Fruit fly (Drosophila melanogaster) whole organism, prepupa: ENCODE results near the gene Cox17.

Experiments
- CG10631 ChIP-seq: fragments of 200-800 bp; sonication (Bioruptor generic); optimal IDR thresholded peaks from 2 replicates; lab custom pipeline; 2016; ENCODE audit warnings: missing biosample characterization, missing genetic modification characterization
- CG10669 ChIP-seq: fragments of 200-800 bp; sonication (Bioruptor generic); optimal IDR thresholded peaks from 3 replicates; lab custom pipeline; 2018; ENCODE audit warnings: missing biosample characterization, mild to moderate bottlenecking, missing genetic modification characterization, moderate library complexity
- CG11762 ChIP-seq: fragments of 200-800 bp; sonication (Bioruptor generic); optimal IDR thresholded peaks from 3 replicates; lab custom pipeline; 2016; ENCODE audit warnings: missing biosample characterization, missing genetic modification characterization; ENCODE audit not compliant: insufficient read depth
- CG11902 ChIP-seq: fragments of 200-800 bp; sonication (Bioruptor generic); optimal IDR thresholded peaks from 3 replicates; lab custom pipeline; 2016; ENCODE audit warnings: missing biosample characterization, missing genetic modification characterization
- CG15336 ChIP-seq: fragments of 200-800 bp; sonication (Bioruptor generic); IDR thresholded peaks from 2 replicates; pipeline ENCODE4 v1.3.6; 2022; ENCODE audit warnings: missing biosample characterization, missing genetic modification characterization
- CG1621 ChIP-seq: fragments of 200-800 bp; sonication (Bioruptor generic); optimal IDR thresholded peaks from 3 replicates; lab custom pipeline; 2018; ENCODE audit warnings: missing biosample characterization, mild to moderate bottlenecking, missing genetic modification characterization
- CG16779 ChIP-seq: fragments of 200-800 bp; sonication (Bioruptor generic); optimal IDR thresholded peaks from 3 replicates; lab custom pipeline; 2017; ENCODE audit warnings: missing biosample characterization, mild to moderate bottlenecking, missing genetic modification characterization
- CG3032 ChIP-seq: fragments of 200-800 bp; optimal IDR thresholded peaks from 2 replicates; lab custom pipeline; 2019; ENCODE audit warnings: missing biosample characterization, mild to moderate bottlenecking, missing genetic modification characterization, moderate library complexity
- CG31627 ChIP-seq: fragments of 200-800 bp; sonication (Bioruptor generic); optimal IDR thresholded peaks from 3 replicates; lab custom pipeline; 2016; ENCODE audit warnings: missing biosample characterization, missing genetic modification characterization
- CG34406 ChIP-seq: fragments of 200-800 bp; sonication (Bioruptor generic); optimal IDR thresholded peaks from 3 replicates; lab custom pipeline; 2016; ENCODE audit warnings: missing biosample characterization, missing genetic modification characterization
- CG3919 ChIP-seq: fragments of 200-800 bp; sonication (Bioruptor generic); optimal IDR thresholded peaks from 3 replicates; lab custom pipeline; 2016; ENCODE audit warnings: missing biosample characterization, missing genetic modification characterization
- CG4318 ChIP-seq: fragments of 200-800 bp; sonication (Bioruptor generic); optimal IDR thresholded peaks from 3 replicates; lab custom pipeline; 2017; ENCODE audit warnings: missing biosample characterization, mild to moderate bottlenecking, missing genetic modification characterization
- CG6163 ChIP-seq: fragments of 200-800 bp; sonication (Bioruptor generic); IDR thresholded peaks from 3 replicates; pipeline ENCODE4 v1.3.6; 2022; ENCODE audit warnings: missing biosample characterization, missing genetic modification characterization
- CG6276 ChIP-seq: fragments of 200-800 bp; sonication (Bioruptor generic); optimal IDR thresholded peaks from 2 replicates; lab custom pipeline; 2017; ENCODE audit warnings: missing biosample characterization, mild to moderate bottlenecking, missing genetic modification characterization
- CG6792 ChIP-seq: fragments of 200-800 bp; sonication (Bioruptor generic); optimal IDR thresholded peaks from 3 replicates; lab custom pipeline; 2016; ENCODE audit warnings: missing biosample characterization, missing genetic modification characterization
- CG6808 ChIP-seq: fragments of 200-800 bp; sonication (Bioruptor generic); optimal IDR thresholded peaks from 3 replicates; lab custom pipeline; 2017; ENCODE audit warnings: missing biosample characterization, missing genetic modification characterization, mild to moderate bottlenecking, moderate library complexity, missing genetic modification reagents
- CG6854 ChIP-seq: fragments of 200-800 bp; sonication (Bioruptor generic); optimal IDR thresholded peaks from 2 replicates; lab custom pipeline; 2017; ENCODE audit warnings: missing biosample characterization, mild to moderate bottlenecking, missing genetic modification characterization
- CG7368 ChIP-seq: fragments of 200-800 bp; sonication (Bioruptor generic); optimal IDR thresholded peaks from 3 replicates; lab custom pipeline; 2016; ENCODE audit warnings: missing biosample characterization, missing genetic modification characterization
- CG8119 ChIP-seq: fragments of 200-800 bp; sonication (Bioruptor generic); IDR thresholded peaks from 3 replicates; pipeline ENCODE4 v1.3.6; 2022; ENCODE audit warnings: missing biosample characterization, missing genetic modification characterization
- CG8319 ChIP-seq: fragments of 200-800 bp; sonication (Bioruptor generic); optimal IDR thresholded peaks from 3 replicates; lab custom pipeline; 2016; ENCODE audit warnings: missing biosample characterization, missing genetic modification characterization
- CG8632 ChIP-seq: fragments of 200-800 bp; sonication (Bioruptor generic); optimal IDR thresholded peaks from 3 replicates; lab custom pipeline; 2016; ENCODE audit warnings: missing biosample characterization, missing genetic modification characterization
- CG9139 ChIP-seq: fragments of 200-800 bp; sonication (Bioruptor generic); optimal IDR thresholded peaks from 3 replicates; lab custom pipeline; 2017; ENCODE audit warnings: missing biosample characterization, mild to moderate bottlenecking, missing genetic modification characterization
- Eip75B ChIP-seq: fragments of 200-800 bp; sonication (Bioruptor generic); optimal IDR thresholded peaks from 3 replicates; lab custom pipeline; 2016; ENCODE audit warnings: missing biosample characterization, missing genetic modification characterization
- Eip78C ChIP-seq: fragments of 200-800 bp; sonication (Bioruptor generic); peaks from one replicate; lab custom pipeline; 2016; ENCODE audit warnings: missing biosample characterization, missing genetic modification characterization
- Ets21C ChIP-seq: fragments of 200-800 bp; sonication (Bioruptor generic); optimal IDR thresholded peaks from 3 replicates; lab custom pipeline; 2016; ENCODE audit warnings: missing biosample characterization, missing genetic modification characterization
- Ets96B ChIP-seq: fragments of 200-800 bp; optimal IDR thresholded peaks from 2 replicates; lab custom pipeline; 2019; ENCODE audit warnings: missing biosample characterization, mild to moderate bottlenecking, missing genetic modification characterization, moderate library complexity
- Gug ChIP-seq: fragments of 200-800 bp; sonication (Bioruptor generic); IDR thresholded peaks from 2 replicates; pipeline ENCODE4 v1.3.6; 2022; ENCODE audit warnings: missing biosample characterization, missing genetic modification characterization
- Hr38 ChIP-seq: sonication (Bioruptor generic); optimal IDR thresholded peaks from 2 replicates; lab custom pipeline; 2016; ENCODE audit warnings: missing biosample characterization, missing genetic modification characterization
- Hr39 ChIP-seq: fragments of 200-800 bp; sonication (Bioruptor generic); optimal IDR thresholded peaks from 2 replicates; lab custom pipeline; 2016; ENCODE audit warnings: missing biosample characterization, missing genetic modification characterization
- Hr4 ChIP-seq: fragments of 200-800 bp; sonication (Bioruptor generic); optimal IDR thresholded peaks from 3 replicates; lab custom pipeline; 2016; ENCODE audit warnings: missing biosample characterization, missing genetic modification characterization
- Lpt ChIP-seq: fragments of 200-800 bp; sonication (Bioruptor generic); optimal IDR thresholded peaks from 3 replicates; lab custom pipeline; 2016; ENCODE audit warnings: missing biosample characterization, missing genetic modification characterization
- Met ChIP-seq: fragments of 200-800 bp; sonication (Bioruptor generic); optimal IDR thresholded peaks from 3 replicates; lab custom pipeline; 2016; ENCODE audit warnings: missing biosample characterization, missing genetic modification characterization
- OdsH ChIP-seq: fragments of 200-800 bp; sonication (Bioruptor generic); optimal IDR thresholded peaks from 3 replicates; lab custom pipeline; 2016; ENCODE audit warnings: missing biosample characterization, missing genetic modification characterization
- Sox102F ChIP-seq: fragments of 200-800 bp; sonication (Bioruptor generic); optimal IDR thresholded peaks from 2 replicates; lab custom pipeline; 2016; ENCODE audit warnings: missing biosample characterization, mild to moderate bottlenecking, missing genetic modification characterization
- Sox14 ChIP-seq: fragments of 200-800 bp; sonication (Bioruptor generic); optimal IDR thresholded peaks from 3 replicates; lab custom pipeline; 2016; ENCODE audit warnings: missing biosample characterization, missing genetic modification characterization
- Sox15 ChIP-seq: fragments of 200-800 bp; sonication (Bioruptor generic); optimal IDR thresholded peaks from 3 replicates; lab custom pipeline; 2016; ENCODE audit warnings: missing biosample characterization, missing genetic modification characterization
- achi ChIP-seq: fragments of 200-800 bp; sonication (Bioruptor generic); optimal IDR thresholded peaks from 3 replicates; lab custom pipeline; 2016; ENCODE audit warnings: missing biosample characterization, missing genetic modification characterization
- acj6 ChIP-seq: fragments of 200-800 bp; sonication (Bioruptor generic); optimal IDR thresholded peaks from 3 replicates; lab custom pipeline; 2016; ENCODE audit warnings: missing biosample characterization, missing genetic modification characterization
- cyc ChIP-seq: fragments of 200-800 bp; sonication (Bioruptor generic); optimal IDR thresholded peaks from 3 replicates; lab custom pipeline; 2016; ENCODE audit warnings: missing biosample characterization, missing genetic modification characterization
- dac ChIP-seq: fragments of 200-800 bp; sonication (Bioruptor generic); optimal IDR thresholded peaks from 2 replicates; lab custom pipeline; 2017; ENCODE audit warnings: missing biosample characterization, mild to moderate bottlenecking, missing genetic modification characterization
- eg ChIP-seq: fragments of 200-800 bp; sonication (Bioruptor generic); IDR thresholded peaks from 3 replicates; pipeline ENCODE4 v1.3.6; 2022; ENCODE audit warnings: missing biosample characterization, missing genetic modification characterization
- esn ChIP-seq: fragments of 200-800 bp; sonication (Bioruptor generic); optimal IDR thresholded peaks from 2 replicates; lab custom pipeline; 2016; ENCODE audit warnings: missing biosample characterization, mild to moderate bottlenecking, missing genetic modification characterization, moderate library complexity
- fd59A ChIP-seq: fragments of 200-800 bp; sonication (Bioruptor generic); optimal IDR thresholded peaks from 2 replicates; lab custom pipeline; 2017; ENCODE audit warnings: missing biosample characterization, mild to moderate bottlenecking, missing genetic modification characterization, missing genetic modification reagents
- fd85E ChIP-seq: fragments of 200-800 bp; sonication (Bioruptor generic); optimal IDR thresholded peaks from 3 replicates; lab custom pipeline; 2016; ENCODE audit warnings: missing biosample characterization, missing genetic modification characterization
- lz ChIP-seq: fragments of 200-800 bp; sonication (Bioruptor generic); optimal IDR thresholded peaks from 3 replicates; lab custom pipeline; 2016; ENCODE audit warnings: missing biosample characterization, missing genetic modification characterization
- net ChIP-seq: fragments of 200-800 bp; sonication (Bioruptor generic); optimal IDR thresholded peaks from 3 replicates; lab custom pipeline; 2016; ENCODE audit warnings: missing biosample characterization, missing genetic modification characterization
- pdm3 ChIP-seq: fragments of 200-800 bp; sonication (Bioruptor generic); optimal IDR thresholded peaks from 3 replicates; lab custom pipeline; 2016; ENCODE audit warnings: missing biosample characterization, missing genetic modification characterization
- salr ChIP-seq, 2 experiments: fragments of 200-800 bp; sonication (Bioruptor generic); optimal IDR thresholded peaks; 3 replicates each; lab custom pipeline; 2016 to 2018; ENCODE audit warnings: missing biosample characterization in 2 of 2, missing genetic modification characterization in 2 of 2, mild to moderate bottlenecking in 1 of 2
- spab ChIP-seq: fragments of 200-800 bp; sonication (Bioruptor generic); optimal IDR thresholded peaks from 2 replicates; lab custom pipeline; 2017; ENCODE audit warnings: missing biosample characterization, mild to moderate bottlenecking, missing genetic modification characterization, missing genetic modification reagents
- ss ChIP-seq, 2 experiments: fragments of 200-800 bp; sonication (Bioruptor generic); optimal IDR thresholded peaks; 2 replicates in 1 of 2; 3 replicates in 1 of 2; lab custom pipeline; 2017 to 2018; ENCODE audit warnings: mild to moderate bottlenecking in 2 of 2, missing biosample characterization in 2 of 2, missing genetic modification characterization in 2 of 2, moderate library complexity in 1 of 2
- svp ChIP-seq: fragments of 200-800 bp; sonication (Bioruptor generic); peaks from one replicate; lab custom pipeline; 2016; ENCODE audit warnings: missing biosample characterization, missing genetic modification characterization
- topi ChIP-seq: fragments of 200-800 bp; sonication (Bioruptor generic); optimal IDR thresholded peaks from 3 replicates; lab custom pipeline; 2016; ENCODE audit warnings: missing biosample characterization, missing genetic modification characterization
- vri ChIP-seq: fragments of 200-800 bp; sonication (Bioruptor generic); optimal IDR thresholded peaks from 3 replicates; lab custom pipeline; 2016; ENCODE audit warnings: missing biosample characterization, mild to moderate bottlenecking, missing genetic modification characterization

Cox17 gene

DNA sequence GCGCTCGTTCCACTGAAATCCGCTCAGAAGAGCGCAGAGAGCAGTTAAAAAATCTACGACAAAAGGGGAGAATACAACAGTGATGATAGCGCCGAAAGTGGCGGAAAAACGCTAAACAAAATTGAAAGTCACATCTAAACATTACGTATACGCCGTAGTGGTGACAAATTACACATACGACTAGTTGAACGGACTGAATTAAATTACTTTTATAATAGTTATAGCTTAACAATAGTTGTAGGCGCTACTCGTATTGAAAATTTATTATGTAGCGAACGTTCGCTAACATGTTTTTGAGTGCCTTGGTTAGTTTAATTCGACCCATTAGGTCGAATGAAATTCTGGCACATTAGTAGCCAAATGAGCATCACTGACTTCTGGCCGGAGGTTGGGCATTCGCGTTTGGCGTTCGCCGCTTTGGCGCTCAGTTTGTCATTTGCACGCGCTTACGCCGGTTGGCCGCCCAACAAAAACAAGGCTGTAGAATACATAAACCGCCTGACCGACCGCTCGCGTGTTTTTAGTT, 40.7 kb downstream of the Cox17 start, which contains the start of gene CG5541:
TSS of gene CG5541 (plus strand) at position 424 of the 526 bp plus-strand sequence.
- TF ChIP-seq CG11902 (GFP tag; lab: Kevin White, UChicago) (no peak), OdsH (GFP tag; lab: Kevin White, UChicago) (no peak), Sox14 (GFP tag; lab: Kevin White, UChicago) (no peak), CG4318 (no peak), Hr4 (GFP tag; lab: Kevin White, UChicago) (no peak), Ets96B (tag; lab: Kevin White, UChicago) (no peak), eg (0 out of 3 replicates have a peak, but pooled peaks have one; percentile 31), CG7368 (no peak), CG6808 (GFP tag; lab: Kevin White, UChicago) (peak; percentile 40), CG10631 (GFP tag; lab: Kevin White, UChicago) (no peak), CG10669 (GFP tag; lab: Kevin White, UChicago) (peak; percentile 16), pdm3 (GFP tag; lab: Kevin White, UChicago) (no peak), CG6854 (GFP tag; lab: Kevin White, UChicago) (no peak), vri (GFP tag; lab: Kevin White, UChicago) (peak; percentile 11), lz (GFP tag; lab: Kevin White, UChicago) (no peak), CG1621 (tag; lab: Kevin White, UChicago) (peak; percentile 11), Ets21C (GFP tag; lab: Kevin White, UChicago) (no peak), salr (GFP tag; optimal IDR thresholded peaks at IDR 0.05; lab: Kevin White, UChicago) (no peak), Sox102F (peak; percentile 16), ss (GFP tag; optimal IDR thresholded peaks at IDR 0.05; lab: Kevin White, UChicago) (peak; percentile 45 to 53), CG6792 (GFP tag; lab: Kevin White, UChicago) (peak; percentile 1), spab (GFP tag; lab: Kevin White, UChicago) (peak; percentile 27), CG9139 (GFP tag; lab: Kevin White, UChicago) (no peak), Met (GFP tag; lab: Kevin White, UChicago) (peak; percentile 48), cyc (GFP tag; lab: Kevin White, UChicago) (no peak), CG8319 (GFP tag; lab: Kevin White, UChicago) (no peak), dac (no peak), Gug (no peak), CG6163 (GFP tag; lab: Robert Waterston, UW) (peak; percentile 35; the same call in 1 of the 3 replicates), Eip78C (GFP tag; lab: Kevin White, UChicago) (peak; percentile 84), CG16779 (no peak), CG31627 (GFP tag; lab: Kevin White, UChicago) (no peak), CG3032 (tag; lab: Kevin White, UChicago) (no peak), fd85E (GFP tag; lab: Kevin White, UChicago) (no peak), Eip75B (peak; percentile 31), topi (peak; percentile 44), CG3919 (GFP tag; lab: Kevin White, UChicago) (peak; percentile 20), CG6276 (GFP tag; lab: Kevin White, UChicago) (no peak), svp (GFP tag; lab: Kevin White, UChicago) (peak; percentile 85), Hr38 (GFP tag; lab: Kevin White, UChicago) (no peak), fd59A (GFP tag; lab: Kevin White, UChicago) (peak; percentile 45), esn (GFP tag; lab: Kevin White, UChicago) (peak; percentile 48), achi (GFP tag; lab: Kevin White, UChicago) (peak; percentile 6), Hr39 (GFP tag; lab: Kevin White, UChicago) (no peak), CG8119 (GFP tag; lab: Robert Waterston, UW) (no peak), Lpt (GFP tag; lab: Kevin White, UChicago) (no peak), acj6 (GFP tag; lab: Kevin White, UChicago) (peak; percentile 14), CG11762 (GFP tag; lab: Kevin White, UChicago) (no peak), net (GFP tag; lab: Kevin White, UChicago) (no peak), CG8632 (GFP tag; lab: Kevin White, UChicago) (no peak), CG15336 (GFP tag; lab: Robert Waterston, UW) (no peak), CG34406 (peak; percentile 3), Sox15 (GFP tag; lab: Kevin White, UChicago) (no peak)
